Fruit fly (Drosophila melanogaster) whole organism: ENCODE results near the gene fng.

Experiments
- CG8478 ChIP-seq: fragments of >200 bp; optimal IDR thresholded peaks from 2 replicates; lab custom pipeline; 2018; ENCODE audit warnings: inconsistent platforms
- pan ChIP-seq: fragments of >200 bp; optimal IDR thresholded peaks from 2 replicates; lab custom pipeline; 2017

DNA sequence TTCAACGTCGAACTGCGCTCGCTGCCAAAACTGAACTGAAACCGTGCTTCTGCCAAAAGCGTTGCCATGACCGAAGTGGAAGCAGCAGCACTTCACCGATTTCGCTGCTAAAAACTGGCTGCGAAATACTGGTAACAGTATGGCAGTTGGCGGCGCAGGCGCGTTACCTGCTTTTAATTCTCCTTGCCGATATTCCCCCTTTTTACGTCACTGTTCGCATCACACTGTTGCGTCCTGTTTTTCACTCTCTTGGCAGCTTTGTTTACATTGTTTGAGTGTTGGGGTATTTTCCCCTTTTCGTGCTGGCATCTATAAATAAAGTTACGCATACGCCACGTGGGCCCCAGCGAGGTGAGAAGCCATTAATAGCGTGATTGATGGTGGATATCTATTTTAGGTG, 64.1 kb downstream of the fng start, which contains the start of gene CG32432:
- no peak for TF ChIP-seq pan (lab: Kevin White, UChicago)
- TF ChIP-seq CG8478 (lab: Kevin White, UChicago): no peak
